Fruit fly (Drosophila melanogaster) ovary, adult (tissue): ENCODE measurements around the gene Fer2.
A peak's percentile ranks its signal among the peaks of the same experiment; 100 is the strongest.

Experiments
- CG17801 ChIP-seq: fragments of 200-800 bp; optimal IDR thresholded peaks from 2 replicates; lab custom pipeline; 2019; ENCODE audit warnings: missing biosample characterization, mild to moderate bottlenecking, missing genetic modification characterization, moderate library complexity; ENCODE audit not compliant: partially characterized antibody

Gene Fer2

dm6 chr3R:16154263-16154662, 3.2 kb upstream of the Fer2 start:
- peak; percentile 94 for TF ChIP-seq CG17801

- TF ChIP-seq CG17801 = no peak
Observed at dm6 chr3R:16153356-16153905, 2.3 kb upstream of the Fer2 start.

dm6 chr3R:16152369-16152768, 1.3 kb upstream of the Fer2 start:
- no peak for TF ChIP-seq CG17801

- no peak for TF ChIP-seq CG17801
Observed at dm6 chr3R:16148712-16149111, 2.4 kb downstream of the Fer2 start.

- TF ChIP-seq CG17801 = peak; percentile 70
Observed at dm6 chr3R:16146632-16147453, 4.3 kb downstream of the Fer2 start, which contains the start of the genes Mic26-27 and CG5916. Gene Mic26-27, minus strand, starts transcription at chr3R:16146855. Gene CG5916, plus strand, starts transcription at chr3R:16147029.

- no peak for TF ChIP-seq CG17801
Observed at dm6 chr3R:16135616-16136015, 15.5 kb downstream of the Fer2 start.

dm6 chr3R:16128471-16128870, 22.6 kb downstream of the Fer2 start:
- no peak for TF ChIP-seq CG17801

- no peak for TF ChIP-seq CG17801
Observed at dm6 chr3R:16119441-16119840, 31.7 kb downstream of the Fer2 start.

- no peak for TF ChIP-seq CG17801
Observed at dm6 chr3R:16117359-16117758, 33.8 kb downstream of the Fer2 start.

- TF ChIP-seq CG17801 = no peak
Observed at dm6 chr3R:16115861-16116260, 35.3 kb downstream of the Fer2 start, which contains the start of gene Sb. Gene Sb, plus strand, starts transcription at chr3R:16116161.

dm6 chr3R:16113124-16113523, 38.0 kb downstream of the Fer2 start:
- TF ChIP-seq CG17801 = no peak

- no peak for TF ChIP-seq CG17801
Observed at dm6 chr3R:16105813-16106480, 45.2 kb downstream of the Fer2 start.
